Worm (Caenorhabditis elegans) whole organism, L1 larva: ENCODE data around the gene C06A12.3.

Source experiments
- C04F5.9 ChIP-seq: sonication (generic microtip); optimal IDR thresholded peaks from 2 replicates; lab custom pipeline; 2016; ENCODE audit warnings: missing genetic modification characterization, missing compliant biosample characterization
- C16A3.4 ChIP-seq: fragments of 150-350 bp; optimal IDR thresholded peaks from 2 replicates; lab custom pipeline; 2014; ENCODE audit warnings: missing biosample characterization, missing genetic modification characterization
- C34B4.2 ChIP-seq: sonication (generic microtip); optimal IDR thresholded peaks from 2 replicates; lab custom pipeline; 2017; ENCODE audit warnings: mild to moderate bottlenecking, missing genetic modification characterization, missing compliant biosample characterization
- alr-1 ChIP-seq: fragments of 200-800 bp; sonication (Bioruptor generic); optimal IDR thresholded peaks from 2 replicates; lab custom pipeline; 2018; ENCODE audit warnings: borderline replicate concordance, mild to moderate bottlenecking, missing genetic modification characterization, missing compliant biosample characterization
- aly-2 ChIP-seq: fragments of 150-350 bp; optimal IDR thresholded peaks from 2 replicates; lab custom pipeline; 2014; ENCODE audit warnings: missing biosample characterization, missing genetic modification characterization
- blmp-1 ChIP-seq: fragments of 150-350 bp; optimal IDR thresholded peaks from 2 replicates; lab custom pipeline; 2014; ENCODE audit warnings: missing biosample characterization, missing genetic modification characterization
- ceh-88 ChIP-seq: fragments of 200-800 bp; sonication (Bioruptor generic); IDR thresholded peaks from 2 replicates; pipeline ENCODE4 v1.3.6; 2022; ENCODE audit warnings: missing genetic modification characterization, missing compliant biosample characterization
- ceh-90 ChIP-seq: sonication (generic microtip); optimal IDR thresholded peaks from 2 replicates; lab custom pipeline; 2016; ENCODE audit warnings: missing genetic modification characterization, missing compliant biosample characterization
- dpl-1 ChIP-seq, 3 experiments: fragments of 150-350 bp in 2 of 3; sonication (generic microtip) in 1 of 3; optimal IDR thresholded peaks; 2 replicates each; lab custom pipeline; 2014 to 2017; ENCODE audit warnings: missing biosample characterization in 3 of 3, missing genetic modification characterization in 3 of 3, missing genetic modification reagents in 3 of 3
- efl-1 ChIP-seq, 4 experiments: fragments of 150-350 bp; optimal IDR thresholded peaks in 3 of 4; peaks in 1 of 4; 1 replicate in 1 of 4; 2 replicates in 3 of 4; lab custom pipeline; 2014; ENCODE audit warnings: missing biosample characterization in 2 of 4, missing genetic modification characterization in 2 of 4, missing genetic modification reagents in 2 of 4
- efl-3 ChIP-seq: fragments of 200-800 bp; sonication (Bioruptor generic); optimal IDR thresholded peaks from 2 replicates; lab custom pipeline; 2018; ENCODE audit warnings: mild to moderate bottlenecking, missing genetic modification characterization, missing compliant biosample characterization
- egl-13 ChIP-seq: sonication (generic microtip); optimal IDR thresholded peaks from 2 replicates; lab custom pipeline; 2016; ENCODE audit warnings: missing genotype, missing genetic modification reagents, missing genetic modification characterization, missing compliant biosample characterization
- fkh-8 ChIP-seq: sonication (generic microtip); optimal IDR thresholded peaks from 2 replicates; lab custom pipeline; 2016; ENCODE audit warnings: mild to moderate bottlenecking, missing genetic modification characterization, missing compliant biosample characterization
- fos-1 ChIP-seq: fragments of 150-350 bp; optimal IDR thresholded peaks from 2 replicates; lab custom pipeline; 2014; ENCODE audit warnings: missing biosample characterization, missing genetic modification characterization
- grh-1 ChIP-seq: fragments of 200-800 bp; sonication (Bioruptor generic); IDR thresholded peaks from 2 replicates; pipeline ENCODE4 v1.3.6; 2022; ENCODE audit warnings: missing genetic modification reagents, missing genetic modification characterization, missing compliant biosample characterization
- hlh-4 ChIP-seq: sonication (generic microtip); optimal IDR thresholded peaks from 2 replicates; lab custom pipeline; 2016; ENCODE audit warnings: mild to moderate bottlenecking, missing genetic modification characterization, missing compliant biosample characterization
- jun-1 ChIP-seq: fragments of 150-350 bp; optimal IDR thresholded peaks from 2 replicates; lab custom pipeline; 2014; ENCODE audit warnings: missing biosample characterization, missing genetic modification reagents, missing genetic modification characterization
- lin-14 ChIP-seq: fragments of 200-800 bp; sonication (Bioruptor generic); optimal IDR thresholded peaks from 2 replicates; lab custom pipeline; 2018; ENCODE audit warnings: mild to moderate bottlenecking, missing genetic modification characterization, moderate library complexity, missing compliant biosample characterization
- lin-35 ChIP-seq, 2 experiments: fragments of 150-350 bp; optimal IDR thresholded peaks; 2 replicates each; lab custom pipeline; 2014; ENCODE audit warnings: missing biosample characterization in 2 of 2, missing genetic modification characterization in 2 of 2, missing genetic modification reagents in 2 of 2
- lsy-2 ChIP-seq, 2 experiments: fragments of 150-350 bp; optimal IDR thresholded peaks; 2 replicates each; lab custom pipeline; 2014; ENCODE audit warnings: missing biosample characterization in 2 of 2, missing genetic modification characterization in 2 of 2
- mdl-1 ChIP-seq, 2 experiments: fragments of 150-350 bp; optimal IDR thresholded peaks; 2 replicates each; lab custom pipeline; 2014 to 2017; ENCODE audit warnings: missing biosample characterization in 2 of 2, missing genetic modification characterization in 2 of 2, inconsistent platforms in 1 of 2
- nhr-11 ChIP-seq: fragments of 150-350 bp; optimal IDR thresholded peaks from 2 replicates; lab custom pipeline; 2014; ENCODE audit warnings: missing biosample characterization, missing genetic modification characterization
- nhr-19 ChIP-seq: fragments of 200-800 bp; sonication (Bioruptor generic); conservative IDR thresholded peaks from 2 replicates; pipeline ENCODE4 v1.3.6; 2022; ENCODE audit warnings: missing genetic modification characterization, missing compliant biosample characterization
- nhr-20 ChIP-seq: sonication (generic microtip); optimal IDR thresholded peaks from 2 replicates; lab custom pipeline; 2016; ENCODE audit warnings: mild to moderate bottlenecking, missing genetic modification characterization, missing compliant biosample characterization
- nhr-237 ChIP-seq: fragments of 150-350 bp; optimal IDR thresholded peaks from 2 replicates; lab custom pipeline; 2014; ENCODE audit warnings: missing biosample characterization, missing genetic modification characterization
- nhr-28 ChIP-seq: fragments of 150-350 bp; optimal IDR thresholded peaks from 2 replicates; lab custom pipeline; 2014; ENCODE audit warnings: missing biosample characterization, missing genetic modification characterization
- nhr-47 ChIP-seq: sonication (generic microtip); optimal IDR thresholded peaks from 2 replicates; lab custom pipeline; 2016; ENCODE audit warnings: mild to moderate bottlenecking, missing genetic modification characterization, moderate library complexity, missing compliant biosample characterization
- nhr-71 ChIP-seq: sonication (generic microtip); optimal IDR thresholded peaks from 2 replicates; lab custom pipeline; 2016; ENCODE audit warnings: mild to moderate bottlenecking, missing genetic modification characterization, moderate library complexity, missing compliant biosample characterization
- nhr-76 ChIP-seq: sonication (generic microtip); optimal IDR thresholded peaks from 2 replicates; lab custom pipeline; 2017; ENCODE audit warnings: missing biosample characterization, missing genetic modification characterization
- nhr-77 ChIP-seq: fragments of 150-350 bp; optimal IDR thresholded peaks from 2 replicates; lab custom pipeline; 2014; ENCODE audit warnings: missing biosample characterization, missing genetic modification characterization
- nhr-85 ChIP-seq: sonication (generic microtip); peaks from one replicate; lab custom pipeline; 2016; ENCODE audit warnings: missing genetic modification characterization, inconsistent platforms, missing compliant biosample characterization
- pqm-1 ChIP-seq: sonication (generic microtip); optimal IDR thresholded peaks from 3 replicates; lab custom pipeline; 2017; ENCODE audit warnings: missing biosample characterization, missing genetic modification characterization
- skn-1 ChIP-seq: fragments of 150-350 bp; optimal IDR thresholded peaks from 2 replicates; lab custom pipeline; 2014; ENCODE audit warnings: missing biosample characterization, missing genetic modification characterization
- snpc-4 ChIP-seq: fragments of 150-350 bp; optimal IDR thresholded peaks from 2 replicates; lab custom pipeline; 2014; ENCODE audit warnings: missing biosample characterization, missing genetic modification characterization
- snu-23 ChIP-seq: sonication (generic microtip); optimal IDR thresholded peaks from 2 replicates; lab custom pipeline; 2016; ENCODE audit warnings: missing genetic modification characterization, missing compliant biosample characterization
- sox-4 ChIP-seq: sonication (generic microtip); optimal IDR thresholded peaks from 2 replicates; lab custom pipeline; 2016; ENCODE audit warnings: missing genetic modification characterization, missing compliant biosample characterization
- tbx-2 ChIP-seq: sonication (generic microtip); optimal IDR thresholded peaks from 2 replicates; lab custom pipeline; 2016; ENCODE audit warnings: missing genetic modification characterization, missing compliant biosample characterization
- unc-130 ChIP-seq: fragments of 150-350 bp; optimal IDR thresholded peaks from 2 replicates; lab custom pipeline; 2017; ENCODE audit warnings: missing biosample characterization, missing genetic modification characterization, inconsistent platforms
- unc-98 ChIP-seq: fragments of 200-800 bp; sonication (Bioruptor generic); IDR thresholded peaks from 2 replicates; pipeline ENCODE4 v1.3.6; 2022; ENCODE audit warnings: missing genetic modification characterization, missing compliant biosample characterization
- vab-15 ChIP-seq: sonication (generic microtip); optimal IDR thresholded peaks from 2 replicates; lab custom pipeline; 2017; ENCODE audit warnings: missing genotype, mild to moderate bottlenecking, missing genetic modification characterization, missing compliant biosample characterization
- xbp-1 ChIP-seq: sonication (generic microtip); optimal IDR thresholded peaks from 2 replicates; lab custom pipeline; 2016; ENCODE audit warnings: missing genetic modification characterization, missing compliant biosample characterization

The C06A12.3 gene

ce11 chrIV:17467825-17468224, 40.3 kb downstream of the C06A12.3 start:
- TF ChIP-seq unc-98 (GFP tag; lab: Robert Waterston, UW) (no peak), nhr-76 (tag; lab: Kevin White, UChicago) (no peak), fkh-8 (tag; lab: Kevin White, UChicago) (no peak), lin-14 (GFP tag; lab: Kevin White, UChicago) (peak; percentile 42), jun-1 (tag; lab: Kevin White, UChicago) (no peak), pqm-1 (tag; lab: Kevin White, UChicago) (no peak), fos-1 (no peak), efl-3 (GFP tag; lab: Kevin White, UChicago) (no peak), egl-13 (tag; lab: Kevin White, UChicago) (no peak), nhr-47 (tag; lab: Kevin White, UChicago) (no peak), ceh-90 (tag; lab: Kevin White, UChicago) (no peak), nhr-11 (tag; lab: Kevin White, UChicago) (no peak), xbp-1 (no peak), efl-1 (optimal IDR thresholded peaks at IDR 0.05; lab: Kevin White, UChicago) (peak; percentile 6), efl-1 (GFP tag; optimal IDR thresholded peaks at IDR 0.05 in 1 of 2; lab: Kevin White, UChicago) (no peak), nhr-19 (GFP tag; lab: Robert Waterston, UW) (no peak), lin-35 (GFP tag; optimal IDR thresholded peaks at IDR 0.05; lab: Kevin White, UChicago) (no peak), C04F5.9 (tag; lab: Kevin White, UChicago) (no peak), C34B4.2 (tag; lab: Kevin White, UChicago) (no peak), C16A3.4 (no peak), ceh-88 (GFP tag; lab: Robert Waterston, UW) (no peak), skn-1 (peak; percentile 14), hlh-4 (tag; lab: Kevin White, UChicago) (no peak)

ce11 chrIV:17470096-17470602, 42.6 kb downstream of the C06A12.3 start, which contains the start of gene F11E6.4:
TSS of gene F11E6.4 (minus strand) at chrIV:17470354.
- TF ChIP-seq alr-1 = no peak
- TF ChIP-seq nhr-77 (tag; lab: Kevin White, UChicago) = no peak
- peak; percentile 62 for TF ChIP-seq nhr-85 (tag; lab: Kevin White, UChicago)
- peak; percentile 17 for TF ChIP-seq aly-2 (tag; lab: Kevin White, UChicago)
- TF ChIP-seq C04F5.9 (tag; lab: Kevin White, UChicago) = no peak
- no peak for TF ChIP-seq snpc-4 (tag; lab: Kevin White, UChicago)
- TF ChIP-seq, all 84 proteins: peak for 2

ce11 chrIV:17471870-17472459, 44.4 kb downstream of the C06A12.3 start, which contains the start of gene epic-1:
TSS of gene epic-1 (minus strand) at chrIV:17471920.
- peak; percentile 95 for TF ChIP-seq blmp-1 (tag; lab: Kevin White, UChicago)
- TF ChIP-seq nhr-20 = peak; percentile 27
- TF ChIP-seq grh-1 = peak; percentile 80
- TF ChIP-seq lsy-2 (tag; optimal IDR thresholded peaks at IDR 0.05; lab: Kevin White, UChicago) = peak in 1 of 2 experiments; percentile 11
- TF ChIP-seq nhr-85 (tag; lab: Kevin White, UChicago) = peak; percentile 93
- TF ChIP-seq mdl-1 (tag; optimal IDR thresholded peaks at IDR 0.05; lab: Kevin White, UChicago) = peak in 1 of 2 experiments; percentile 25
- no peak for TF ChIP-seq efl-1 (optimal IDR thresholded peaks at IDR 0.05; lab: Kevin White, UChicago)
- TF ChIP-seq efl-1 (GFP tag; optimal IDR thresholded peaks at IDR 0.05 in 1 of 2; lab: Kevin White, UChicago) = peak in 1 of 2 experiments; percentile 38
- no peak for TF ChIP-seq vab-15 (tag; lab: Kevin White, UChicago)
- peak in 1 of 2 experiments; percentile 35 for TF ChIP-seq lin-35 (GFP tag; optimal IDR thresholded peaks at IDR 0.05; lab: Kevin White, UChicago)
- TF ChIP-seq tbx-2 = peak; percentile 13
- no peak for TF ChIP-seq nhr-237 (tag; lab: Kevin White, UChicago)
- no peak for TF ChIP-seq unc-130 (tag; lab: Kevin White, UChicago)
- no peak for TF ChIP-seq egl-13 (tag; lab: Kevin White, UChicago)
- peak; percentile 57 for TF ChIP-seq snu-23 (GFP tag; lab: Kevin White, UChicago)
- peak in 1 of 3 experiments; percentile 11 for TF ChIP-seq dpl-1 (GFP tag; optimal IDR thresholded peaks at IDR 0.05; lab: Kevin White, UChicago)
- no peak for TF ChIP-seq nhr-28 (tag; lab: Kevin White, UChicago)
- TF ChIP-seq sox-4 = no peak
- TF ChIP-seq nhr-76 (tag; lab: Kevin White, UChicago) = no peak
- TF ChIP-seq lin-14 (GFP tag; lab: Kevin White, UChicago) = peak; percentile 82
- peak; percentile 22 for TF ChIP-seq nhr-71 (tag; lab: Kevin White, UChicago)
